Fruit fly (Drosophila melanogaster): ENCODE measurements around the gene Snoo.

Snoo gene

dm6 chr2L:7940459-7941343, 43.3 kb downstream of the Snoo start (continued):
- TF ChIP-seq Hey (tag; optimal IDR thresholded peaks at IDR 0.05) (peak; percentile 47), pb (GFP tag; optimal IDR thresholded peaks at IDR 0.05) (peak; percentile 37), Asciz (GFP tag; optimal IDR thresholded peaks at IDR 0.05) (peak; percentile 38), tx (GFP tag; optimal IDR thresholded peaks at IDR 0.05) (no peak), CG16813 (GFP tag; IDR thresholded peaks at IDR 0.05; ENCODE audit: partially characterized antibody) (no peak), esg (GFP tag; conservative IDR thresholded peaks at IDR 0.05) (no peak), Fer2 (tag; optimal IDR thresholded peaks at IDR 0.05) (peak; percentile 39), CG3726 (GFP tag; IDR thresholded peaks at IDR 0.05) (0 out of 3 replicates have a peak, but pooled peaks have one; percentile 22), dmrt99B (tag; optimal IDR thresholded peaks at IDR 0.05) (peak; percentile 45), Ssrp (tag; optimal IDR thresholded peaks at IDR 0.05) (no peak), kni (GFP tag; optimal IDR thresholded peaks at IDR 0.05) (peak; percentile 58), gsb-n (tag; optimal IDR thresholded peaks at IDR 0.05) (no peak), ase (GFP tag; IDR thresholded peaks at IDR 0.05) (no peak), Antp (GFP tag; optimal IDR thresholded peaks at IDR 0.05) (no peak), CG4707 (GFP tag; optimal IDR thresholded peaks at IDR 0.05) (peak; percentile 24), CG7745 (tag; optimal IDR thresholded peaks at IDR 0.05) (no peak), unc-4 (GFP tag; IDR thresholded peaks at IDR 0.05; ENCODE audit: partially characterized antibody) (no peak), slp2 (GFP tag; optimal IDR thresholded peaks at IDR 0.05) (no peak), CG11398 (GFP tag; optimal IDR thresholded peaks at IDR 0.05) (no peak), CG12942 (GFP tag; optimal IDR thresholded peaks at IDR 0.05) (no peak), hbn (GFP tag; IDR thresholded peaks at IDR 0.05; ENCODE audit: partially characterized antibody) (no peak), CG11456 (GFP tag; IDR thresholded peaks at IDR 0.05) (no peak), CG17802 (tag; optimal IDR thresholded peaks at IDR 0.05) (no peak), CG12155 (GFP tag; optimal IDR thresholded peaks at IDR 0.05) (no peak), Ets97D (GFP tag; optimal IDR thresholded peaks at IDR 0.05) (peak; percentile 94), Six4 (GFP tag; optimal IDR thresholded peaks at IDR 0.05) (no peak), Eip74EF (GFP tag; optimal IDR thresholded peaks at IDR 0.05) (no peak), CG9797 (GFP tag; optimal IDR thresholded peaks at IDR 0.05) (no peak), CG9215 (GFP tag; IDR thresholded peaks at IDR 0.05) (no peak), Doc2 (GFP tag; IDR thresholded peaks at IDR 0.05) (no peak), zen2 (GFP tag; IDR thresholded peaks at IDR 0.05; ENCODE audit: partially characterized antibody) (no peak), CG14965 (GFP tag; optimal IDR thresholded peaks at IDR 0.05; ENCODE audit: borderline replicate concordance) (no peak), CG7357 (GFP tag; IDR thresholded peaks at IDR 0.05) (no peak), da (GFP tag; optimal IDR thresholded peaks at IDR 0.05) (no peak), corto (GFP tag; optimal IDR thresholded peaks at IDR 0.05) (no peak), CG11247 (GFP tag; IDR thresholded peaks at IDR 0.05) (no peak), CG17568 (GFP tag; optimal IDR thresholded peaks at IDR 0.05) (peak; percentile 18), CG17361 (GFP tag; IDR thresholded peaks at IDR 0.05) (no peak), ems (GFP tag; optimal IDR thresholded peaks at IDR 0.05) (no peak), CG3838 (GFP tag; optimal IDR thresholded peaks at IDR 0.05) (no peak), CG12769 (tag; optimal IDR thresholded peaks at IDR 0.05) (no peak), Chrac-16 (GFP tag; optimal IDR thresholded peaks at IDR 0.05) (no peak), E2f1 (GFP tag; IDR thresholded peaks at IDR 0.05) (no peak), ro (GFP tag; IDR thresholded peaks at IDR 0.05) (no peak), wor (GFP tag; IDR thresholded peaks at IDR 0.05) (no peak), z (GFP tag; IDR thresholded peaks at IDR 0.05) (no peak), Abd-B (GFP tag; optimal IDR thresholded peaks at IDR 0.05) (no peak), CG5245 (GFP tag; optimal IDR thresholded peaks at IDR 0.05) (no peak), CG8944 (GFP tag; optimal IDR thresholded peaks at IDR 0.05) (no peak)

Measured in whole organism, embryonic.